Worm (Caenorhabditis elegans): ENCODE data around the gene F49F1.18.

DNA sequence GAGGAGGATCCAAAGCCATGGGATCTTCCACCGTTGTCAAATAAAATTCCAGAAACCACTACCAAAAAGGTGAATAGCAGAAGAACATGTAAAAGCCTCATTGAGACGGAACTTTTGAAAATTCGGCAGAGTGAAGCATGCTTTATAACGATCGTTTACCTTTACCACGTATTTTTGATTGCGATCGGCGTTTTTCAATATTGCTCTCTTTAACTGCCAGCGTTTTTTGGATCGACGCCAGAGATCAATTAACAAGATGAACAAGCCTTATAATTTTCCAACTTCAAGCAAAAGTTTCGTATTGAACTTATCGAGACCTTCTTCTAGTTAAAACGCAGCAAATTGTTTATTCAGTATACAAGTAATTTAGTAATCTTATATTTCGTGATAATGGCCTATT, 1.1 kb downstream of the F49F1.18 start, which contains the start of gene F49F1.10:
- no peak for TF ChIP-seq syd-9 (tag; optimal IDR thresholded peaks at IDR 0.05)
- no peak for TF ChIP-seq npax-4 (tag; optimal IDR thresholded peaks at IDR 0.05)
- TF ChIP-seq pha-4 (tag; optimal IDR thresholded peaks at IDR 0.05), result no peak
- TF ChIP-seq dve-1 (tag; optimal IDR thresholded peaks at IDR 0.05), result no peak
- TF ChIP-seq unc-55 (GFP tag; optimal IDR thresholded peaks at IDR 0.05), result no peak
- TF ChIP-seq madf-2 (tag; optimal IDR thresholded peaks at IDR 0.05), result no peak
- no peak for TF ChIP-seq unc-3 (GFP tag; conservative IDR thresholded peaks at IDR 0.05)
- TF ChIP-seq unc-3 (tag; optimal IDR thresholded peaks at IDR 0.05), result no peak
- TF ChIP-seq unc-86 (tag; optimal IDR thresholded peaks at IDR 0.05), result no peak
